Fruit fly (Drosophila melanogaster) whole organism, wandering third instar larva: ENCODE data around the gene CG8509.
A peak's percentile ranks its signal among the peaks of the same experiment; 100 is the strongest.

ENCODE experiments used
- Hr83 ChIP-seq: fragments of 200-300 bp; sonication (Bioruptor generic); optimal IDR thresholded peaks from 2 replicates; lab custom pipeline; 2016; ENCODE audit warnings: missing biosample characterization, mild to moderate bottlenecking, missing genetic modification characterization, moderate library complexity; ENCODE audit not compliant: poor library complexity, severe bottlenecking
- Mio ChIP-seq: sonication (Bioruptor generic); optimal IDR thresholded peaks from 2 replicates; lab custom pipeline; 2016; ENCODE audit warnings: missing biosample characterization, missing genetic modification characterization
- dsf ChIP-seq: sonication (Bioruptor generic); optimal IDR thresholded peaks from 2 replicates; lab custom pipeline; 2016; ENCODE audit warnings: missing biosample characterization, missing genetic modification characterization, borderline replicate concordance
- jim ChIP-seq: fragments of 175-275, 200-325 bp; sonication (Bioruptor generic); optimal IDR thresholded peaks from 2 replicates; lab custom pipeline; 2016; ENCODE audit warnings: missing biosample characterization, mild to moderate bottlenecking, missing genetic modification characterization
- lola ChIP-seq: fragments of >200 bp; optimal IDR thresholded peaks from 2 replicates; lab custom pipeline; 2017; ENCODE audit warnings: missing biosample characterization, missing genetic modification characterization
- rgr ChIP-seq: fragments of 200-800 bp; sonication (Bioruptor generic); optimal IDR thresholded peaks from 3 replicates; lab custom pipeline; 2016; ENCODE audit warnings: missing biosample characterization, mild to moderate bottlenecking, missing genetic modification characterization
- tai ChIP-seq: sonication (Bioruptor generic); optimal IDR thresholded peaks from 2 replicates; lab custom pipeline; 2016; ENCODE audit warnings: missing biosample characterization, missing genetic modification characterization

- TF ChIP-seq Hr83 (no peak), Mio (GFP tag; lab: Kevin White, UChicago) (no peak), rgr (GFP tag; lab: Kevin White, UChicago) (no peak), lola (GFP tag; lab: Kevin White, UChicago) (no peak), jim (no peak), tai (GFP tag; lab: Kevin White, UChicago) (peak; percentile 17), dsf (GFP tag; lab: Kevin White, UChicago) (no peak)
Measured at dm6 chrX:15813224-15813623, 3.9 kb downstream of the CG8509 start.
